Worm (Caenorhabditis elegans): ENCODE results near the gene best-4.

The best-4 gene

ce11 chrII:57873-58272, 46.2 kb upstream of the best-4 start:
- TF ChIP-seq efl-1 (optimal IDR thresholded peaks at IDR 0.05) (no peak), efl-1 (GFP tag; optimal IDR thresholded peaks at IDR 0.05 in 1 of 2) (peak in 1 of 2 experiments; percentile 60), pqm-1 (tag; optimal IDR thresholded peaks at IDR 0.05) (no peak)

ce11 chrII:57370-57769, 45.7 kb upstream of the best-4 start, which contains the start of gene ascc-1:
ascc-1 (plus strand) TSS chrII:57670.
- TF ChIP-seq lir-3 (tag; optimal IDR thresholded peaks at IDR 0.05; ENCODE audit: poor library complexity) (no peak), egl-27 (tag; optimal IDR thresholded peaks at IDR 0.05) (no peak), unc-86 (tag; optimal IDR thresholded peaks at IDR 0.05) (no peak), ceh-82 (tag; optimal IDR thresholded peaks at IDR 0.05) (no peak), lin-39 (tag; optimal IDR thresholded peaks at IDR 0.05) (no peak), F16B12.6 (tag; optimal IDR thresholded peaks at IDR 0.05) (no peak), egl-13 (tag; optimal IDR thresholded peaks at IDR 0.05) (no peak), lsy-2 (tag; optimal IDR thresholded peaks at IDR 0.05) (no peak), dpl-1 (GFP tag; optimal IDR thresholded peaks at IDR 0.05) (no peak)

- TF ChIP-seq lin-35 (GFP tag; optimal IDR thresholded peaks at IDR 0.05): peak in 1 of 2 experiments; percentile 16
- no peak for TF ChIP-seq ama-1 (optimal IDR thresholded peaks at IDR 0.05)
- TF ChIP-seq elt-2 (tag; optimal IDR thresholded peaks at IDR 0.05): no peak
- TF ChIP-seq efl-1 (optimal IDR thresholded peaks at IDR 0.05): no peak
- TF ChIP-seq efl-1 (GFP tag; optimal IDR thresholded peaks at IDR 0.05 in 1 of 2): peak in 1 of 2 experiments; percentile 76
Observed at ce11 chrII:55204-55603, 43.5 kb upstream of the best-4 start, which contains the start of gene tre-5. tre-5 (minus strand) TSS chrII:55304.

- TF ChIP-seq lsy-2 (tag; optimal IDR thresholded peaks at IDR 0.05) (no peak), efl-1 (optimal IDR thresholded peaks at IDR 0.05) (no peak), efl-1 (GFP tag; optimal IDR thresholded peaks at IDR 0.05 in 1 of 2) (peak in 1 of 2 experiments; percentile 35)
Observed at ce11 chrII:51352-51751, 39.7 kb upstream of the best-4 start, which contains the start of gene sptl-1. sptl-1 (plus strand) TSS chrII:51652.

ce11 chrII:50862-51261, 39.2 kb upstream of the best-4 start:
- no peak for TF ChIP-seq nhr-28 (tag; optimal IDR thresholded peaks at IDR 0.05)
- no peak for TF ChIP-seq sox-4 (tag; optimal IDR thresholded peaks at IDR 0.05)
- no peak for TF ChIP-seq ets-5 (GFP tag; IDR thresholded peaks at IDR 0.05)
- no peak for TF ChIP-seq aha-1 (tag; optimal IDR thresholded peaks at IDR 0.05)
- TF ChIP-seq lin-35 (GFP tag; optimal IDR thresholded peaks at IDR 0.05): peak in 1 of 2 experiments; percentile 22

ce11 chrII:47280-47679, 35.6 kb upstream of the best-4 start, which contains the start of gene C23H3.5:
C23H3.5 (plus strand) TSS chrII:47580.
- no peak for TF ChIP-seq hpl-2 (GFP tag; optimal IDR thresholded peaks at IDR 0.05)
- TF ChIP-seq blmp-1 (tag; optimal IDR thresholded peaks at IDR 0.05): no peak
- TF ChIP-seq mdl-1 (tag; optimal IDR thresholded peaks at IDR 0.05): no peak
- TF ChIP-seq dsc-1 (tag; optimal IDR thresholded peaks at IDR 0.05): no peak
- TF ChIP-seq fos-1 (tag; optimal IDR thresholded peaks at IDR 0.05): no peak
- no peak for TF ChIP-seq C34B4.2 (tag; optimal IDR thresholded peaks at IDR 0.05)
- TF ChIP-seq grh-1 (GFP tag; IDR thresholded peaks at IDR 0.05): no peak
- TF ChIP-seq vab-15 (tag; optimal IDR thresholded peaks at IDR 0.05): no peak
- no peak for TF ChIP-seq nhr-84 (tag; optimal IDR thresholded peaks at IDR 0.05)
- TF ChIP-seq efl-3 (GFP tag; optimal IDR thresholded peaks at IDR 0.05): no peak
- no peak for TF ChIP-seq ets-5 (GFP tag; IDR thresholded peaks at IDR 0.05)
- no peak for TF ChIP-seq efl-1 (optimal IDR thresholded peaks at IDR 0.05)
- TF ChIP-seq efl-1 (GFP tag; optimal IDR thresholded peaks at IDR 0.05 in 1 of 2): no peak
- no peak for TF ChIP-seq ztf-11 (tag; optimal IDR thresholded peaks at IDR 0.05)
- TF ChIP-seq mef-2 (tag; optimal IDR thresholded peaks at IDR 0.05): no peak
- no peak for TF ChIP-seq lin-14 (GFP tag; optimal IDR thresholded peaks at IDR 0.05)
- no peak for TF ChIP-seq Y116A8C.19 (tag; optimal IDR thresholded peaks at IDR 0.05; ENCODE audit: borderline replicate concordance)
- no peak for TF ChIP-seq swsn-7 (tag; optimal IDR thresholded peaks at IDR 0.05)
- no peak for TF ChIP-seq fkh-10 (GFP tag; optimal IDR thresholded peaks at IDR 0.05)
